Worm (Caenorhabditis elegans) whole organism, midembryonic: Measurements from ENCODE around the gene sams-4.

ENCODE experiments used
- cog-1 ChIP-seq: sonication (generic microtip); optimal IDR thresholded peaks from 2 replicates; lab custom pipeline; 2016; ENCODE audit warnings: missing genetic modification characterization, missing compliant biosample characterization
- flt-1 ChIP-seq: fragments of 200-800 bp; sonication (Bioruptor generic); IDR thresholded peaks from 2 replicates; pipeline ENCODE4 v1.3.6; 2022; ENCODE audit warnings: missing genetic modification characterization, missing compliant biosample characterization
- ref-1 ChIP-seq: fragments of 200-800 bp; sonication (Bioruptor generic); conservative IDR thresholded peaks from 2 replicates; pipeline ENCODE4 v1.3.6; 2022; ENCODE audit warnings: missing genetic modification reagents, missing genetic modification characterization, missing compliant biosample characterization
- tab-1 ChIP-seq: fragments of 200-800 bp; sonication (Bioruptor generic); IDR thresholded peaks from 2 replicates; pipeline ENCODE4 v1.3.6; 2022; ENCODE audit warnings: missing genetic modification characterization, missing compliant biosample characterization
- ztf-23 ChIP-seq: fragments of 200-800 bp; sonication (Bioruptor generic); IDR thresholded peaks from 2 replicates; pipeline ENCODE4 v1.3.6; 2022; ENCODE audit warnings: missing genetic modification reagents, missing genetic modification characterization, missing compliant biosample characterization
- ztf-29 ChIP-seq: fragments of 200-800 bp; sonication (Bioruptor generic); IDR thresholded peaks from 2 replicates; pipeline ENCODE4 v1.3.6; 2022; ENCODE audit warnings: missing genetic modification reagents, missing genetic modification characterization, missing compliant biosample characterization

DNA sequence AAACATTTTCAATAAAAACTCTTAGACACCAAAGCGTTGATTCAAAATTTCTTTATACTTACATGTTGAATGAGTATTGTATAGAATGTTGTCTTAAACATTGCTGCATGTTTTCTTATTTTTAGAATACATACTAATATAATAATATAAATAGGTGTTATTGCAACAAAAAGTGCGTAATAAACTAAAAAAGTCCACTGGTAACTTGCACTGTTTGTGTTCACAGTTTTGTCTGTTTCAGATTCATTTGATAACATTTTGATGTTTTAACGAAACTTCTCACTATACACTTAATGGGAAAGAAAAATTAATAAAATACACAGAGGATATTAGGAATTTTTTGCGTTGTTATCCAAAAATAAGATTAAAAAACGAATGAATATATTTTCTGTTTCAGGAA, 27.7 kb upstream of the sams-4 start, which contains the start of gene srv-19:
- no peak for TF ChIP-seq ztf-29 (GFP tag; lab: Robert Waterston, UW)
- no peak for TF ChIP-seq flt-1 (GFP tag; lab: Robert Waterston, UW)
- no peak for TF ChIP-seq cog-1 (tag; lab: Kevin White, UChicago)
- TF ChIP-seq tab-1 = no peak
- TF ChIP-seq ztf-23 (GFP tag; lab: Robert Waterston, UW) = no peak
- TF ChIP-seq ref-1 (GFP tag; lab: Robert Waterston, UW) = no peak
